Fruit fly (Drosophila melanogaster): ENCODE measurements around the gene CG15561.

CG15561 gene

dm6 chr3R:31243079-31243668, 27.4 kb upstream of the CG15561 start (continued):
- TF ChIP-seq pdm3 (GFP tag; optimal IDR thresholded peaks at IDR 0.05) (peak; percentile 48), Eip93F (GFP tag; optimal IDR thresholded peaks at IDR 0.05) (no peak), dsx (GFP tag; optimal IDR thresholded peaks at IDR 0.05; ENCODE audit: poor library complexity, severe bottlenecking) (no peak), Lpt (GFP tag; optimal IDR thresholded peaks at IDR 0.05) (peak; percentile 55), CG11902 (GFP tag; optimal IDR thresholded peaks at IDR 0.05) (no peak), svp (GFP tag) (no peak), salr (GFP tag; optimal IDR thresholded peaks at IDR 0.05) (no peak), OdsH (GFP tag; optimal IDR thresholded peaks at IDR 0.05) (peak; percentile 47), net (GFP tag; optimal IDR thresholded peaks at IDR 0.05) (peak; percentile 34), CG6163 (GFP tag; IDR thresholded peaks at IDR 0.05) (peak; percentile 63), Eip75B (GFP tag; optimal IDR thresholded peaks at IDR 0.05) (no peak), CG8119 (GFP tag; IDR thresholded peaks at IDR 0.05) (peak; percentile 63; the same call in 1 of the 3 replicates), CG7368 (GFP tag; optimal IDR thresholded peaks at IDR 0.05) (no peak), fkh (GFP tag; optimal IDR thresholded peaks at IDR 0.05) (no peak), CG16779 (tag; optimal IDR thresholded peaks at IDR 0.05) (no peak), Eip78C (GFP tag) (peak; percentile 64), CG9139 (GFP tag; optimal IDR thresholded peaks at IDR 0.05) (no peak), CG11294 (GFP tag; IDR thresholded peaks at IDR 0.05) (0 out of 2 replicates have a peak, but pooled peaks have one; percentile 6), spab (GFP tag; optimal IDR thresholded peaks at IDR 0.05) (no peak), CG8319 (GFP tag; optimal IDR thresholded peaks at IDR 0.05) (no peak), Ets96B (tag; optimal IDR thresholded peaks at IDR 0.05) (no peak), CG11762 (GFP tag; optimal IDR thresholded peaks at IDR 0.05; ENCODE audit: insufficient read depth) (no peak), CG6808 (GFP tag; optimal IDR thresholded peaks at IDR 0.05) (no peak), Hr39 (GFP tag; optimal IDR thresholded peaks at IDR 0.05) (no peak), CG15336 (GFP tag; IDR thresholded peaks at IDR 0.05) (peak; percentile 82)

- no peak for TF ChIP-seq dac (GFP tag; optimal IDR thresholded peaks at IDR 0.05)
Measured at dm6 chr3R:31241109-31241508, 25.4 kb upstream of the CG15561 start.

- TF ChIP-seq Sox15 (GFP tag; optimal IDR thresholded peaks at IDR 0.05) (no peak), fkh (GFP tag; optimal IDR thresholded peaks at IDR 0.05) (peak; percentile 39)
Measured at dm6 chr3R:31240023-31240422, 24.3 kb upstream of the CG15561 start.

dm6 chr3R:31235262-31235661, 19.5 kb upstream of the CG15561 start, which contains the start of gene CG15564:
Gene CG15564 (minus strand): TSS chr3R:31235362.
- TF ChIP-seq Lpt (GFP tag; optimal IDR thresholded peaks at IDR 0.05) = no peak
- no peak for TF ChIP-seq CG16779 (tag; optimal IDR thresholded peaks at IDR 0.05)
- TF ChIP-seq CG1621 (tag; optimal IDR thresholded peaks at IDR 0.05) = no peak
- TF ChIP-seq CG34406 (GFP tag; optimal IDR thresholded peaks at IDR 0.05) = no peak
- no peak for TF ChIP-seq CG8119 (GFP tag; IDR thresholded peaks at IDR 0.05)
- TF ChIP-seq CG6276 (GFP tag; optimal IDR thresholded peaks at IDR 0.05) = no peak
- TF ChIP-seq svp (GFP tag) = no peak
- TF ChIP-seq CG6808 (GFP tag; optimal IDR thresholded peaks at IDR 0.05) = no peak

- TF ChIP-seq Met (GFP tag; optimal IDR thresholded peaks at IDR 0.05) (no peak), Eip93F (GFP tag; optimal IDR thresholded peaks at IDR 0.05) (no peak)
Measured at dm6 chr3R:31232236-31232635, 16.5 kb upstream of the CG15561 start, which contains the start of gene CG15563. Gene CG15563 (minus strand): TSS chr3R:31232336.

- TF ChIP-seq CG6276 (GFP tag; optimal IDR thresholded peaks at IDR 0.05) (no peak), CG11294 (GFP tag; IDR thresholded peaks at IDR 0.05) (no peak), Hr38 (GFP tag; optimal IDR thresholded peaks at IDR 0.05) (no peak), svp (GFP tag) (no peak), Met (GFP tag; optimal IDR thresholded peaks at IDR 0.05) (no peak), CG16779 (tag; optimal IDR thresholded peaks at IDR 0.05) (no peak), CG11762 (GFP tag; optimal IDR thresholded peaks at IDR 0.05; ENCODE audit: insufficient read depth) (no peak), cyc (GFP tag; optimal IDR thresholded peaks at IDR 0.05) (no peak), spab (GFP tag; optimal IDR thresholded peaks at IDR 0.05) (no peak), Sox15 (GFP tag; optimal IDR thresholded peaks at IDR 0.05) (no peak), CG32006 (GFP tag; optimal IDR thresholded peaks at IDR 0.05) (no peak), acj6 (GFP tag; optimal IDR thresholded peaks at IDR 0.05) (no peak), CG6163 (GFP tag; IDR thresholded peaks at IDR 0.05) (no peak), CG8119 (GFP tag; IDR thresholded peaks at IDR 0.05) (no peak), Sox14 (GFP tag; optimal IDR thresholded peaks at IDR 0.05) (no peak), achi (GFP tag; optimal IDR thresholded peaks at IDR 0.05) (no peak), net (GFP tag; optimal IDR thresholded peaks at IDR 0.05) (no peak), CG11902 (GFP tag; optimal IDR thresholded peaks at IDR 0.05) (no peak), CG6792 (GFP tag; optimal IDR thresholded peaks at IDR 0.05) (no peak), topi (GFP tag; optimal IDR thresholded peaks at IDR 0.05) (no peak)
Measured at dm6 chr3R:31231134-31231533, 15.4 kb upstream of the CG15561 start.

Measured in whole organism, prepupa.